Worm (Caenorhabditis elegans): ENCODE results near the gene srh-287.

Gene srh-287

DNA sequence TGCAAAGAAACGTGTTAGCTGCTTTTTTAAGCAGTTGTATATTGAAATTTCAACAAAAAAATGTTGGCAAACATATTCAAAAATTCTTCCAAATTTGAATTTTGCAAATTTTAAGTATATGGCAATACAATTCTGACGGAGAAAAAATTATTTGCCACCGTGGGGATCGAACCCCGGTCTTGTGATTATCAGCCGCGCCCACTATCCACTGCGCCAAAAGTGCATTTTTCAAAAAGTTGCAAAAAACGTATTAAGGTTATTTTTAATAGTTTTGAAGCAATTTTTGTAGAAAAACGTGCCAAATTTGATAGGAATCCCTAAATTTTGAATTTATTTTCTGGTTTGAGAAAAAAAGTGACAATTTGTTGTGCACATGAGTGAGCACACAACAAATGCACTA lies 16.3 kb upstream of the srh-287 start:
- no peak for TF ChIP-seq egl-43 (GFP tag; IDR thresholded peaks at IDR 0.05)
- no peak for TF ChIP-seq lsy-2 (tag; optimal IDR thresholded peaks at IDR 0.05)
- TF ChIP-seq unc-62 (GFP tag; optimal IDR thresholded peaks at IDR 0.05 in 1 of 2), result peak in 1 of 2 experiments; percentile 90
- no peak for TF ChIP-seq unc-62 (tag; optimal IDR thresholded peaks at IDR 0.05)

DNA sequence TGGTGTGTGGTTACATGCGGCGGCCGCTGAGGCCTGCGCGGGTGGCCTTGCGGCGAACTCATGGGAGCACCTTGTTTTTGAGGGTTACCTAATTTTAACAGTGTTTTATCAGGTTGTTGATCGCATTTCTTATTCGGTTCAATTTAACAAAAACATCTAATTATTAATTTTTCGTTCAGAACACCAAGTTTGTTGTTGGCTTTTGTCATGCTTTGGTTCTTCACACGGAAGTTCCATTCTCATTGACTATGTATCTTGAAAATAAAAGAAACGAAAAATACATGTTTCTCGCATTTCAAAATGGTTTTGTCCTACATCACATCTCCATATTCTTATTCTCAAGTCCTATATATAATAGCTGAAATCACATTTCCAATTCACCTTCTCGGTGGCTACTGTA lies 10.4 kb upstream of the srh-287 start, which contains the start of gene srh-290:
srh-290 (plus strand) TSS at position 301 of the 400 bp plus-strand sequence.
- no peak for TF ChIP-seq lin-38 (GFP tag; IDR thresholded peaks at IDR 0.05)
- no peak for TF ChIP-seq daf-8 (GFP tag; IDR thresholded peaks at IDR 0.05)
- TF ChIP-seq unc-62 (GFP tag; optimal IDR thresholded peaks at IDR 0.05 in 1 of 2), result peak in 1 of 2 experiments; percentile 20
- TF ChIP-seq unc-62 (tag; optimal IDR thresholded peaks at IDR 0.05), result no peak
- peak; percentile 64 for TF ChIP-seq aha-1 (tag)
- TF ChIP-seq hmg-1.1 (GFP tag; IDR thresholded peaks at IDR 0.05), result no peak
- no peak for TF ChIP-seq Y105C5A.15 (GFP tag; IDR thresholded peaks at IDR 0.05)
- no peak for TF ChIP-seq F26F4.8 (GFP tag; conservative IDR thresholded peaks at IDR 0.05)
- TF ChIP-seq nhr-42 (GFP tag; IDR thresholded peaks at IDR 0.05), result no peak
- TF ChIP-seq aly-2 (tag; optimal IDR thresholded peaks at IDR 0.05), result no peak
- TF ChIP-seq T20F7.1 (GFP tag; optimal IDR thresholded peaks at IDR 0.05), result no peak
- TF ChIP-seq lin-13 (GFP tag; optimal IDR thresholded peaks at IDR 0.05), result no peak
- no peak for TF ChIP-seq unc-39 (tag; optimal IDR thresholded peaks at IDR 0.05)

DNA sequence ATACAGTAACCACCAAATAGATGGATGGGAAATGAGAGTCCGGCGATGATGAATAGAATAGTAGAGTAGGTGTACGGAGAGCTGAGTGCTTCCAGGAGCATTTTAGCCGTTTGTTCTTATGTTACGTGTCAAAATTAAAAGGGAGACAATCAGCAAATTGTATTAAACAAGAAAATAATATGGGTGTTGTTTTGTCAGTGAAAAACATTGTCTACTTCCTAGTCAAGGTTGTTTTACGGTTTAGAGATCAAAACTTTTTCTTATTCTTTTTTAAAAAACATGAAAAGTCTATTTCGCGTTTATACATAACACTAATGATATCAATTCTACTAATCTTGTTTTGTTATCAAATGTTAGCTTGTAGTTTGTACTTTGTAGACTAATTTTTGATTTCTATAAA lies 6.7 kb upstream of the srh-287 start, which contains the start of gene srh-289:
srh-289 (minus strand) TSS at position 101 of the 400 bp plus-strand sequence.
- TF ChIP-seq ceh-20 (GFP tag; IDR thresholded peaks at IDR 0.05) (no peak), F26F4.8 (GFP tag; conservative IDR thresholded peaks at IDR 0.05) (no peak), mep-1 (tag; optimal IDR thresholded peaks at IDR 0.05) (no peak), nhr-102 (tag; optimal IDR thresholded peaks at IDR 0.05) (no peak), dve-1 (tag; optimal IDR thresholded peaks at IDR 0.05; ENCODE audit: insufficient read depth) (no peak), gei-8 (GFP tag; optimal IDR thresholded peaks at IDR 0.05) (no peak), rbr-2 (tag; optimal IDR thresholded peaks at IDR 0.05) (no peak), zip-2 (tag; optimal IDR thresholded peaks at IDR 0.05) (no peak), saeg-2 (GFP tag; IDR thresholded peaks at IDR 0.05) (no peak), nhr-10 (tag; optimal IDR thresholded peaks at IDR 0.05) (no peak), ceh-28 (tag; optimal IDR thresholded peaks at IDR 0.05) (no peak), lin-29 (GFP tag; IDR thresholded peaks at IDR 0.05) (no peak)

DNA sequence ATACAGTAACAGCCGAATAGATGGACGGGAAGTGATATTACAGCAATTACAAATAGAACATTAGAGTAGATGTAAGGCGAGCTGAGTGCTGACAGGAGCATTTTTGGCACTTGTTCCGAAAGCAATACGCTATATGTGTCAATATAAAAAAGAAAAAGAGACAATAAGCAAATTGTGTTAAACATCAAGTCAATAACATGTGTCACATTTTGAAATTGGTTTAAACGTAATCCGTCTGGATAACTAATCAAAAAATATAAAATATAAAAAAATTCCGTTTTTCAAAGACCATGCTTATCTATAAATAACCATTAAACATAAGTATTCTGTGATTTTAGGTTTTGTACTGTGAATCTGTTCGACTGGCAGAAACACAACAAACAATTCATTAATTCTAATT lies 5.0 kb upstream of the srh-287 start, which contains the start of gene srh-288:
srh-288 (minus strand) TSS at position 101 of the 400 bp plus-strand sequence.
- no peak for TF ChIP-seq ceh-82 (tag; optimal IDR thresholded peaks at IDR 0.05)
- TF ChIP-seq daf-12 (tag; optimal IDR thresholded peaks at IDR 0.05), result no peak
- TF ChIP-seq php-3 (GFP tag; IDR thresholded peaks at IDR 0.05), result no peak
- TF ChIP-seq egl-27 (tag; optimal IDR thresholded peaks at IDR 0.05), result no peak
- TF ChIP-seq mxl-2 (GFP tag; conservative IDR thresholded peaks at IDR 0.05), result no peak

DNA sequence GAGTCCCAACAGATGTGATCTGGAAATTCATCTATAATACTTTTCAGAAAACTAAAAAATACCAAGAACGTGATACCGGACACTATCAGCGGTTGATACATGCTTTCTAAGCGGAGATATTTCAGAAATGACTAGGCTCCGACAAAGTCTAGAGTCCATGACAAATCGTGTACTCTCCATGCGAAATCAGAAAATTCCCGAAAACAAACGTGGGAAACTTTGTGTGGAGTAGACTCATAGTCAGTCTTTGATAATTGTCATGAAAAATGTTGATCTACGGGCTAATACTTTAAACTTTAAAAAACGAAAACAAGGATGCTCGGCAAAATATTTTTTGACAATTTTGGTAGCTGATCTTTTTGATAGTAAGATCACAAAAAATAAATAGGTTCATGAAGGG lies 1.8 kb upstream of the srh-287 start, which contains the start of gene srx-18:
srx-18 (minus strand) TSS at position 101 of the 400 bp plus-strand sequence.
- no peak for TF ChIP-seq ceh-82 (tag; optimal IDR thresholded peaks at IDR 0.05)

DNA sequence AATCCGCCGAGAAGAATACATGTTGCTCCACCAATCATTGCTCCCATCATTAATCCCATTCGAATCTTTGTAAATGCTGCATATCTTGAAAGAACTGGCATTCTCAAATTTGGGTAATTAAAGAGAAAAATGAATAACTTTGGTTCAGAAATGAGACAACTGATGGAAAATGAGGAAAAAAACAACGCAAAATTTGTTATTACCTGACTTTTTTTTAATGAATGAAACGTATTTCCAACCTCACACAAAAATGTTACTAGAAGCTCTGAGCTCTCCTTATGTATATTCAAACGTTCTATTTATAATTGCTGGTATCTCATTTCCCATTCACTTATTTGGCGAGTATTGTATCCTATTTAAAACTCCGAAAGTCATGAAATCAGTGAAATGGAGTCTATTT lies 1.9 kb downstream of the srh-287 start, which contains the start of the genes Y94A7B.11 and srh-292:
Y94A7B.11 (minus strand) TSS at position 101 of the 400 bp plus-strand sequence.
srh-292 (plus strand) TSS at position 251 of the 400 bp plus-strand sequence.
- TF ChIP-seq daf-16 (GFP tag; optimal IDR thresholded peaks at IDR 0.05), result no peak
- no peak for TF ChIP-seq daf-16 (tag; optimal IDR thresholded peaks at IDR 0.05)
